Worm (Caenorhabditis elegans): ENCODE results near the gene T21E8.7.

T21E8.7 gene

DNA sequence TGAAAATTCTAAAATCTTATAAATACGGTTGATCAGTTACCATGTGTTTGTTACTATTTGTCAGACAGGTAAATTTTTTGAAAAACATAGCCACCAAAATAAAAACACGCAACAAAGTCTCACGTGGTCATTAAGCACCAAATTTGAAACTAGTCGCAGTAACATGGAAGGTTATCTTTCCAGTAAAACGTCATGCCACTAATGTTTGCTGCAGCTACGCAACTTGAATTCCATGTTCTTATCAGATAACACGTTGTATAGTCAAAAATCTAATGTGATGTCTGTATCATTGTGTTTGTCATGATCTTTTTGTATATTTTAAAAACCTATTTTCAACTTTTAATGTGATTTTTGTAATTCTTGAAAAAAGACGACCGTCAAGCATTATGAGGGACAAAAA, 18.5 kb downstream of the T21E8.7 start:
- TF ChIP-seq unc-39 (tag; optimal IDR thresholded peaks at IDR 0.05) = no peak
- TF ChIP-seq nhr-2 (tag; optimal IDR thresholded peaks at IDR 0.05) = no peak
- TF ChIP-seq nhr-28 (tag; optimal IDR thresholded peaks at IDR 0.05) = no peak
- TF ChIP-seq ceh-43 (GFP tag; optimal IDR thresholded peaks at IDR 0.05) = no peak
- TF ChIP-seq flh-1 (GFP tag; optimal IDR thresholded peaks at IDR 0.05) = no peak
- no peak for TF ChIP-seq zip-8 (tag; optimal IDR thresholded peaks at IDR 0.05)

DNA sequence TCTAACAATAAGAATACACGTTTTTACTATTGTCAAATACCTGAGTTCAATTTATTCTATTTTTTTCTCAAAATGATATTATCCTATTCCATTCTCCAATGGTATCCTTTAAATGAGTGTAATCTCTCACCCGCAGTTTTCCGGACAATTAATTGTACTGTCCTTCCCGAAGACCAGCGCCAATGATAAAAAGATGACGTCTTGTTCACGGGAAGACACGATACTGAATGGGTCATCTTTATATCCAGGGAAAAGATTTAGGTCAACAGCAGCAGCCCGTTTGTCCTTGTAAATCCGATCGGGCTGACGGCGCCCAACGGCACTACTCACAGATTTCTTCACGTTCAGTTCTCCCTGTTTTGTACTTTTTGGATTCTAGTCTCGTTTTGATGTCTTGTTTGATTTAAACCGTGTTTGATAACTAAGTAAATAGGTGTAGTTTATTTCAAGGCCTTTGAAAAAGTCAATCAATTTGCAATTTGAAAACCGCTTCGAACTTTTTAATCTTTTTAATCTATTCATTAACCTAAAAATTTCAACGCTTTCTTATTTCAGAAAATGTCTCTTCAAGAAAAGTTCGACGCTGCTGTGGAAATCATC, 19.5 kb downstream of the T21E8.7 start, which contains the start of gene acbp-3:
acbp-3 (plus strand) TSS at position 550 of the 600 bp plus-strand sequence.
- no peak for TF ChIP-seq elt-1 (tag; optimal IDR thresholded peaks at IDR 0.05; ENCODE audit: borderline replicate concordance, insufficient read depth)
- no peak for TF ChIP-seq sptf-1 (tag; optimal IDR thresholded peaks at IDR 0.05)
- no peak for TF ChIP-seq M03D4.4 (tag; optimal IDR thresholded peaks at IDR 0.05)

DNA sequence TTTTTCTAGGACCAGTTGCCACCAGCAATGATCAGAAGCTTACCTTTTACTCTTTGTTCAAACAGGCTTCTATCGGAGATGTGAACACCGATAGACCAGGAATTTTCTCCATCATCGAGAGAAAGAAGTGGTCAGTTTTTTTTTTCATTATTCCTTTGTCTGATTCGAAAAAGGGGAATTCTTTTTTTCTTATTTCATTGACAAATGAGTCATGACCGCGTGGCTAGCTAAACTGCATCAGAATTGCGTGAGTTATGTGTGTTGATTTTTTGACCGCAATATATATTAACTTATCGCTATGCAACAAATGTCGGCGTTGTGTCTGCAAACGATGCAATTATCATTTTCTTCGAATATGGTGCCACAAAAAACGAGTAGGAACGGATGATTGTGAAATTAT, 20.1 kb downstream of the T21E8.7 start:
- no peak for TF ChIP-seq mep-1 (tag; optimal IDR thresholded peaks at IDR 0.05)
- no peak for TF ChIP-seq mab-5 (tag; optimal IDR thresholded peaks at IDR 0.05)
- TF ChIP-seq flh-1 (GFP tag; optimal IDR thresholded peaks at IDR 0.05) = no peak
- TF ChIP-seq elt-3 (tag; optimal IDR thresholded peaks at IDR 0.05) = no peak
- no peak for TF ChIP-seq ham-2 (GFP tag; optimal IDR thresholded peaks at IDR 0.05)
- TF ChIP-seq unc-62 (GFP tag; optimal IDR thresholded peaks at IDR 0.05) = no peak
- no peak for TF ChIP-seq ces-1 (GFP tag; optimal IDR thresholded peaks at IDR 0.05)
- TF ChIP-seq ceh-83 (GFP tag; optimal IDR thresholded peaks at IDR 0.05) = no peak
- no peak for TF ChIP-seq mls-2 (tag; optimal IDR thresholded peaks at IDR 0.05)
- no peak for TF ChIP-seq lin-32 (GFP tag; optimal IDR thresholded peaks at IDR 0.05)
- no peak for TF ChIP-seq nhr-2 (tag; optimal IDR thresholded peaks at IDR 0.05)
- no peak for TF ChIP-seq nhr-237 (tag; optimal IDR thresholded peaks at IDR 0.05)

DNA sequence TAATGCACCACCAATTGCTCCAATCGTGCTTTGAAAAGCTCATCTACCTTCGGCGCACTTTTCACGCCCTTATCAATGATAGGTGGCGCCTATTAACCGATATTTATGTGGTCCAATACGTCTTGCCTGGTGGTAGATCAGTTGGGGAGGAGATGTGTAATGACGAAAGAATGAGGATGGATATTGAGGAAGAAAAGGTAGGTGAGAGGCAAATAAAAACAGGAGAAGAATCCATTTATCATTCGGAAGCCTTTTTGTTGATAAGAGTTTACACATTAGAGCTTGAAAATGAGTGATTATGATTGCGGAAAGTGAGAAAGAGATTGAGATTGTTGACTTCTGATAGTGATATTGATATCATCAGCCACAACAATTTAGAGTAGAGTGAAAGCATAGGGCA, 24.1 kb downstream of the T21E8.7 start:
- TF ChIP-seq cnd-1 (tag; optimal IDR thresholded peaks at IDR 0.05) (no peak), ces-1 (GFP tag; optimal IDR thresholded peaks at IDR 0.05) (no peak), ztf-11 (tag; optimal IDR thresholded peaks at IDR 0.05) (no peak), mep-1 (tag; optimal IDR thresholded peaks at IDR 0.05) (no peak), unc-39 (tag; optimal IDR thresholded peaks at IDR 0.05) (no peak), mab-5 (tag; optimal IDR thresholded peaks at IDR 0.05) (peak; percentile 7), unc-62 (GFP tag; optimal IDR thresholded peaks at IDR 0.05) (peak; percentile 53), lin-13 (tag; optimal IDR thresholded peaks at IDR 0.05) (no peak), flh-1 (GFP tag; optimal IDR thresholded peaks at IDR 0.05) (no peak), nhr-28 (tag; optimal IDR thresholded peaks at IDR 0.05) (no peak), bed-3 (GFP tag; optimal IDR thresholded peaks at IDR 0.05) (no peak), drap-1 (GFP tag; optimal IDR thresholded peaks at IDR 0.05) (no peak)

DNA sequence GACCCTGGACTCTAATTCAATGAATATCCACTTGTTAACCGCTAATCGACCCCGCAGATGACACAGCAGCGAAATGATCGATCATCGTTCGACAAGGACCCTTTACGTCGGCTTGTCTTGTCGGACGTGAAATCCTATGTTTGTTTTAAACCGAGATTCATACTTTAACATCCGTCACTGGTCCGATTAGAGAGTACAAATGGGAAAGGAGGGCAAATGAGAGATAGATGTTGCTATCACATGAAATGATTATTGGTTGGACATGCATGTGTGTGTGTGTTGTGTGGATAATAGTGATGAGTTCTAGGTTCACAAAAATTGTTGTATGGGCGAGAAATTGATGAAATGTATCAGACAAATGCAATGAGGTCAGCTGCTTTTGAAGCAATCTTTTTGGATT, 26.4 kb downstream of the T21E8.7 start:
- TF ChIP-seq unc-120 (tag; optimal IDR thresholded peaks at IDR 0.05; ENCODE audit: poor library complexity, severe bottlenecking) (peak; percentile 38), unc-62 (GFP tag; optimal IDR thresholded peaks at IDR 0.05) (peak; percentile 55), unc-39 (tag; optimal IDR thresholded peaks at IDR 0.05) (no peak)

DNA sequence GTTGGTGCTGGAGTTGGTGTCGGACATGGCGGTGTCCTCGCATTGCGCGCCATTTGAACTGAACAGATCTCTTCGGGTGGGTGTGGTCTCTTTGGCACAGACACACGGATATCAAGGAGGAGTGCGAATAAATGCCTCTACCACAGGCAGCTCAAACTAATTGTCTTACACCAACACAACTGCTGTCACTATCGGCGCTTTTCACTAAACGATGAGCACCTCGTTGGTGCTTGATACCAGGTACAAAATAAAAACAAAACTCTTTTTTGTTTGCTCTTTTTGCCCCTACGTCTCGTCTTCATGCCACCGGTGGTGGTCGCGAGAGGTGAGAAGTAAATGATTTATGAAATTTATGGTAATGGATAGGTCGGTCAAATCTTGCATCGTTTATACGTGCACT, 27.4 kb downstream of the T21E8.7 start, which contains the start of gene F47B10.8:
F47B10.8 (minus strand) TSS at position 101 of the 400 bp plus-strand sequence.
- TF ChIP-seq unc-39 (tag; optimal IDR thresholded peaks at IDR 0.05) = no peak
- TF ChIP-seq tbx-8 (GFP tag; optimal IDR thresholded peaks at IDR 0.05) = no peak
- no peak for TF ChIP-seq snpc-4 (tag; optimal IDR thresholded peaks at IDR 0.05)

DNA sequence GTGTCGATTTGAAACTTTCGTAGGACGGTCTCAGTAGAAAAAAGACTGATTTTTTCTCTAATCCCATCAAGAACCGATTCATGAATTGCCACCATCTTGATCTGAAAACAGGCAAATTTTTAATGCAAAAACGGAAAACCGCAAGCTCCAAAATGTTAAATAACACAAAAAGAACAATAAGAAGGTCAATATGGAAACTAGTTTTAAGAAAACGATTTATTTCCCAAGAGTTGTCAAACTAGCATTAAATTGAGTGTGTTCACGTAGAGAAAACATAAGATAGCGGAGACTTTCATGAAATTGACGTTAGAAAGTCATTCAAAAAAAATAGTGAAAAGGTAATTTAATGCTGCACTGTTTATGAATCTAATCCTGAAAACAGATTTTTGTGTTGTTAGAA, 30.7 kb downstream of the T21E8.7 start, which contains the start of gene F47B10.9:
F47B10.9 (minus strand) TSS at position 101 of the 400 bp plus-strand sequence.
- TF ChIP-seq ces-1 (GFP tag; optimal IDR thresholded peaks at IDR 0.05) (no peak), nhr-28 (tag; optimal IDR thresholded peaks at IDR 0.05) (no peak), elt-1 (tag; optimal IDR thresholded peaks at IDR 0.05; ENCODE audit: borderline replicate concordance, insufficient read depth) (no peak), lin-13 (tag; optimal IDR thresholded peaks at IDR 0.05) (no peak), mep-1 (tag; optimal IDR thresholded peaks at IDR 0.05) (no peak), mls-2 (tag; optimal IDR thresholded peaks at IDR 0.05) (no peak), sem-2 (GFP tag; optimal IDR thresholded peaks at IDR 0.05) (no peak), nhr-2 (tag; optimal IDR thresholded peaks at IDR 0.05) (no peak), pha-4 (tag; optimal IDR thresholded peaks at IDR 0.05) (no peak)

All from whole organism, mixed stage, embryonic.